Fruit fly (Drosophila melanogaster) whole organism, pupa: Measurements from ENCODE around the gene CG32537.

Experiments used
- CG13204 ChIP-seq: fragments of 200-800 bp; sonication (Bioruptor generic); optimal IDR thresholded peaks from 2 replicates; lab custom pipeline; 2018; ENCODE audit warnings: missing biosample characterization, mild to moderate bottlenecking, missing genetic modification characterization, moderate library complexity
- CG34367 ChIP-seq: fragments of 200-800 bp; sonication (Bioruptor generic); optimal IDR thresholded peaks from 2 replicates; lab custom pipeline; 2018; ENCODE audit warnings: missing biosample characterization, mild to moderate bottlenecking, missing genetic modification characterization
- CG8159 ChIP-seq: fragments of 200-800 bp; sonication (Bioruptor generic); optimal IDR thresholded peaks from 3 replicates; lab custom pipeline; 2018; ENCODE audit warnings: missing biosample characterization, mild to moderate bottlenecking, missing genetic modification characterization, moderate library complexity
- CG9948 ChIP-seq: fragments of 200-800 bp; sonication (Bioruptor generic); optimal IDR thresholded peaks from 2 replicates; lab custom pipeline; 2018; ENCODE audit warnings: missing biosample characterization, mild to moderate bottlenecking, missing genetic modification characterization, moderate library complexity
- D1 ChIP-seq: fragments of 200-800 bp; sonication (Bioruptor generic); optimal IDR thresholded peaks from 2 replicates; lab custom pipeline; 2018; ENCODE audit warnings: missing biosample characterization, mild to moderate bottlenecking, missing genetic modification characterization, moderate library complexity
- EcR ChIP-seq: fragments of 200-800 bp; sonication (Bioruptor generic); optimal IDR thresholded peaks from 3 replicates; lab custom pipeline; 2019; ENCODE audit warnings: missing biosample characterization, missing genetic modification characterization, mild to moderate bottlenecking, moderate library complexity, missing genetic modification reagents
- Snoo ChIP-seq: fragments of 200-800 bp; sonication (Bioruptor generic); optimal IDR thresholded peaks from 3 replicates; lab custom pipeline; 2017; ENCODE audit warnings: missing biosample characterization, mild to moderate bottlenecking, missing genetic modification characterization, inconsistent platforms
- gl ChIP-seq: fragments of 200-800 bp; sonication (Bioruptor generic); optimal IDR thresholded peaks from 2 replicates; lab custom pipeline; 2018; ENCODE audit warnings: missing biosample characterization, mild to moderate bottlenecking, missing genetic modification characterization

DNA sequence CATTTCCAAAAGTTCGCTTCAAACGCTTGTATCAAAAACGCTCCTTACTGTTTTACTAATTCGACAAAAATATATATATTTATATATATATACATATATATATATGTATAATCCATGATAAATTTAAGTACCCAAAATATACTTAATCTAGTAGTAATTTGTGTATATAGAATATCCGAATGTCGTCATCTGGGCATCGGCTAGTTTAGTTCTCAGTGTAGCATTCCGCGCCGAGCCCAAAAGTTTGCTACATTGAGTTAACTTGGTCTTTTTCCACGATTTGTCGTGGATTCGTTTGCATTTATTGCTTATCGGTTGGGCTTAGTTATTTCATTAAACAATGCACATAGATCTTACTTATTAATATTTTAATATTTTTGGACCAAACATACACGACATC lies 4.9 kb upstream of the CG32537 start:
- TF ChIP-seq CG9948 (tag; lab: Kevin White, UChicago) (no peak), D1 (tag; lab: Kevin White, UChicago) (no peak), EcR (no peak), CG13204 (GFP tag; lab: Kevin White, UChicago) (no peak), CG8159 (tag; lab: Kevin White, UChicago) (peak; percentile 27), Snoo (tag; lab: Kevin White, UChicago) (peak; percentile 11), gl (tag; lab: Kevin White, UChicago) (no peak), CG34367 (tag; lab: Kevin White, UChicago) (peak; percentile 15)
